Fruit fly (Drosophila melanogaster): ENCODE data around the gene ttk.

The ttk gene

dm6 chr3R:31771790-31772576 is 58.3 kb downstream of the ttk start, which contains the start of the genes betaGlu and sip3:
Gene betaGlu (minus strand): TSS chr3R:31771848.
Gene sip3 (plus strand): TSS chr3R:31772219.
- no peak for TF ChIP-seq CG9948 (tag; optimal IDR thresholded peaks at IDR 0.05)
- peak; percentile 5 for TF ChIP-seq Pif1B (GFP tag; optimal IDR thresholded peaks at IDR 0.05)
- TF ChIP-seq fd96Ca (GFP tag; IDR thresholded peaks at IDR 0.05) = no peak

DNA sequence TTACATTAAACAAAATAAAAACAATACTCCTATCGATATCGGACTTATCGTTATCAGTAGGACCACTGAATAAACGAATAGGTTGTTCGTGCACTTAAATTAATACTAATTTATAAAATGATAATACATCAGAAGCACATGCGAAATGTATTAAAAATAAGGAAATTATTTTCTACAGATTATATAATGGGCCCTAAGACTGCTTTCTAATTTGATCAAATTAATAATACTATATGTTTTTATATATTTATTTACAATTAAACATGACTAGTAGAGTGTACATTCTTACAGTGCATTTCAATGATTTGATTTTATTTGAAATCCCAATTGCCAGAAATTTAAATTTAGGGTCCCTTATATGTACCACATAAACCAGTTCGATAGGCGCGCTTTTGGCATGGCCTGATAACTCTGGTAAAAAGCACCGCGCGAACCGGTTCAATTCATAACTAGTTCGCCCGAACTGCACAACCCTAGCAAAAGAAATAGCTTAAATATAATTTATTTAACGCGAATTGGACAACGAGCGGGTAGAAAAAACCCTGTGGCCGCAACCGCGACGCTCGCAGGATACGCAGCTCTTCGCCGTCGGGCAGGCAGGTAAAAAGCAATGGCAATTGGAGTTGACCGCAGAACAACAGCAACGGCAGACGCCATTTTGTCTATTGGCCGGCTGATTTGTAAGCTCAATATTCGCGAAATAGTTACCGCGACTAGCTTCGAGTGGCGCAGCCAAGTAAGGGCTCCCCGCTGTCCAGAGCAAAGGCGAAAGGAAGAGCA is 63.1 kb downstream of the ttk start, which contains the start of the genes CG2126 and faf:
Gene CG2126 (minus strand): TSS at position 70 of the 780 bp plus-strand sequence.
Gene faf (plus strand): TSS at position 438 of the 780 bp plus-strand sequence.
- TF ChIP-seq CG34367 (tag; optimal IDR thresholded peaks at IDR 0.05) = peak; percentile 55
- no peak for TF ChIP-seq gl (tag; optimal IDR thresholded peaks at IDR 0.05)
- no peak for TF ChIP-seq fd96Ca (GFP tag; IDR thresholded peaks at IDR 0.05)
- TF ChIP-seq CG32121 (GFP tag; IDR thresholded peaks at IDR 0.05) = peak; percentile 76
- TF ChIP-seq CG9948 (tag; optimal IDR thresholded peaks at IDR 0.05) = no peak
- TF ChIP-seq EcR (GFP tag; optimal IDR thresholded peaks at IDR 0.05) = no peak
- TF ChIP-seq Ets98B (GFP tag; IDR thresholded peaks at IDR 0.05) = peak; percentile 51; the same call in 1 of the 2 replicates
- peak; percentile 67 for TF ChIP-seq CG17806 (tag; optimal IDR thresholded peaks at IDR 0.05)
- TF ChIP-seq CG12605 (GFP tag; IDR thresholded peaks at IDR 0.05) = peak; percentile 53; the same call in 1 of the 2 replicates
- TF ChIP-seq CG13204 (GFP tag; optimal IDR thresholded peaks at IDR 0.05) = no peak
- TF ChIP-seq D1 (tag; optimal IDR thresholded peaks at IDR 0.05) = no peak
- TF ChIP-seq CG8301 (tag; optimal IDR thresholded peaks at IDR 0.05) = no peak
- TF ChIP-seq CG10348 (GFP tag; IDR thresholded peaks at IDR 0.05) = no peak
- TF ChIP-seq Pif1B (GFP tag; optimal IDR thresholded peaks at IDR 0.05) = no peak
- TF ChIP-seq CG15710 (tag; optimal IDR thresholded peaks at IDR 0.05) = peak; percentile 65
- TF ChIP-seq Pif1A (GFP tag; optimal IDR thresholded peaks at IDR 0.05) = no peak
- TF ChIP-seq CG8159 (tag; optimal IDR thresholded peaks at IDR 0.05) = peak; percentile 79
- peak; percentile 70 for TF ChIP-seq CG4496 (GFP tag; IDR thresholded peaks at IDR 0.05)
- no peak for TF ChIP-seq CG14655 (GFP tag; optimal IDR thresholded peaks at IDR 0.05)
- TF ChIP-seq Snoo (tag; optimal IDR thresholded peaks at IDR 0.05) = peak; percentile 53
- peak; percentile 22; the same call in 1 of the 2 replicates for TF ChIP-seq rn (GFP tag; IDR thresholded peaks at IDR 0.05)

dm6 chr3R:31777482-31778165 is 64.0 kb downstream of the ttk start:
- TF ChIP-seq CG32121 (GFP tag; IDR thresholded peaks at IDR 0.05) = no peak
- no peak for TF ChIP-seq CG8301 (tag; optimal IDR thresholded peaks at IDR 0.05)
- no peak for TF ChIP-seq CG15710 (tag; optimal IDR thresholded peaks at IDR 0.05)
- no peak for TF ChIP-seq gl (tag; optimal IDR thresholded peaks at IDR 0.05)
- no peak for TF ChIP-seq CG13204 (GFP tag; optimal IDR thresholded peaks at IDR 0.05)
- no peak for TF ChIP-seq CG9948 (tag; optimal IDR thresholded peaks at IDR 0.05)
- no peak for TF ChIP-seq D1 (tag; optimal IDR thresholded peaks at IDR 0.05)
- TF ChIP-seq rn (GFP tag; IDR thresholded peaks at IDR 0.05) = no peak
- TF ChIP-seq Ets98B (GFP tag; IDR thresholded peaks at IDR 0.05) = no peak
- no peak for TF ChIP-seq EcR (GFP tag; optimal IDR thresholded peaks at IDR 0.05)
- no peak for TF ChIP-seq CG17806 (tag; optimal IDR thresholded peaks at IDR 0.05)
- TF ChIP-seq CG12605 (GFP tag; IDR thresholded peaks at IDR 0.05) = no peak
- no peak for TF ChIP-seq Pif1B (GFP tag; optimal IDR thresholded peaks at IDR 0.05)
- TF ChIP-seq CG34367 (tag; optimal IDR thresholded peaks at IDR 0.05) = no peak
- no peak for TF ChIP-seq fd96Ca (GFP tag; IDR thresholded peaks at IDR 0.05)
- no peak for TF ChIP-seq Snoo (tag; optimal IDR thresholded peaks at IDR 0.05)
- no peak for TF ChIP-seq CG14655 (GFP tag; optimal IDR thresholded peaks at IDR 0.05)
